Worm (Caenorhabditis elegans): ENCODE measurements around the gene cht-4.
A peak's percentile ranks its signal among the peaks of the same experiment; 100 is the strongest.

cht-4 gene

ce11 chrIII:1662405-1662804 is 5.1 kb upstream of the cht-4 start:
- TF ChIP-seq ama-1 (optimal IDR thresholded peaks at IDR 0.05) (no peak), nhr-12 (tag; optimal IDR thresholded peaks at IDR 0.05) (no peak), ztf-4 (tag; optimal IDR thresholded peaks at IDR 0.05) (no peak), ceh-16 (tag; optimal IDR thresholded peaks at IDR 0.05) (no peak), fos-1 (tag; optimal IDR thresholded peaks at IDR 0.05) (no peak), ztf-1 (GFP tag; conservative IDR thresholded peaks at IDR 0.05) (no peak), mab-5 (tag; optimal IDR thresholded peaks at IDR 0.05) (no peak), lsy-2 (tag; optimal IDR thresholded peaks at IDR 0.05) (no peak), ZK546.5 (tag; optimal IDR thresholded peaks at IDR 0.05) (no peak), lin-11 (tag; optimal IDR thresholded peaks at IDR 0.05) (no peak), egl-27 (tag; optimal IDR thresholded peaks at IDR 0.05) (no peak), lin-39 (tag; optimal IDR thresholded peaks at IDR 0.05) (no peak), nhr-21 (tag; optimal IDR thresholded peaks at IDR 0.05) (no peak), blmp-1 (tag; optimal IDR thresholded peaks at IDR 0.05; ENCODE audit: insufficient read depth) (no peak), R02D3.7 (tag; optimal IDR thresholded peaks at IDR 0.05) (no peak), skn-1 (tag; optimal IDR thresholded peaks at IDR 0.05) (no peak), nhr-6 (tag; optimal IDR thresholded peaks at IDR 0.05) (no peak), nhr-23 (tag; optimal IDR thresholded peaks at IDR 0.05) (no peak), peb-1 (tag; optimal IDR thresholded peaks at IDR 0.05) (no peak)

- TF ChIP-seq fos-1 (tag; optimal IDR thresholded peaks at IDR 0.05) = peak; percentile 99
- TF ChIP-seq skn-1 (tag; optimal IDR thresholded peaks at IDR 0.05) = peak; percentile 69
- no peak for TF ChIP-seq nhr-21 (tag; optimal IDR thresholded peaks at IDR 0.05)
- TF ChIP-seq crh-2 (tag; optimal IDR thresholded peaks at IDR 0.05) = peak; percentile 9
Observed at ce11 chrIII:1661031-1661430, 3.8 kb upstream of the cht-4 start.

- TF ChIP-seq nhr-10 (tag; optimal IDR thresholded peaks at IDR 0.05) = no peak
- no peak for TF ChIP-seq snpc-4 (tag; optimal IDR thresholded peaks at IDR 0.05)
- TF ChIP-seq mab-5 (tag; optimal IDR thresholded peaks at IDR 0.05) = no peak
- TF ChIP-seq lin-39 (tag; optimal IDR thresholded peaks at IDR 0.05) = no peak
- TF ChIP-seq lin-13 (GFP tag; optimal IDR thresholded peaks at IDR 0.05) = no peak
- TF ChIP-seq C34F6.9 (tag; optimal IDR thresholded peaks at IDR 0.05) = no peak
- no peak for TF ChIP-seq unc-39 (tag; optimal IDR thresholded peaks at IDR 0.05)
- no peak for TF ChIP-seq nhr-12 (tag; optimal IDR thresholded peaks at IDR 0.05)
Observed at ce11 chrIII:1659763-1660162, 2.5 kb upstream of the cht-4 start, which contains the start of gene Y22D7AL.15. Gene Y22D7AL.15, minus strand, starts transcription at chrIII:1659863.

- TF ChIP-seq mab-5 (tag; optimal IDR thresholded peaks at IDR 0.05) (no peak), lin-39 (tag; optimal IDR thresholded peaks at IDR 0.05) (no peak), F13H6.1 (tag; optimal IDR thresholded peaks at IDR 0.05) (no peak), egl-27 (tag; optimal IDR thresholded peaks at IDR 0.05) (no peak), lin-13 (GFP tag; optimal IDR thresholded peaks at IDR 0.05) (no peak), R02D3.7 (tag; optimal IDR thresholded peaks at IDR 0.05) (no peak), nhr-21 (tag; optimal IDR thresholded peaks at IDR 0.05) (no peak), dmd-4 (tag; optimal IDR thresholded peaks at IDR 0.05) (no peak), sma-9 (GFP tag; optimal IDR thresholded peaks at IDR 0.05) (no peak), sma-9 (tag; optimal IDR thresholded peaks at IDR 0.05) (no peak), mbf-1 (tag; optimal IDR thresholded peaks at IDR 0.05) (no peak), ceh-82 (tag; optimal IDR thresholded peaks at IDR 0.05) (no peak), elt-3 (tag; optimal IDR thresholded peaks at IDR 0.05) (no peak), nhr-10 (tag; optimal IDR thresholded peaks at IDR 0.05) (no peak), ztf-4 (tag; optimal IDR thresholded peaks at IDR 0.05) (no peak), mdl-1 (tag; optimal IDR thresholded peaks at IDR 0.05) (no peak), crh-2 (tag; optimal IDR thresholded peaks at IDR 0.05) (no peak), C34F6.9 (tag; optimal IDR thresholded peaks at IDR 0.05) (no peak), nhr-11 (tag; optimal IDR thresholded peaks at IDR 0.05) (no peak), ama-1 (optimal IDR thresholded peaks at IDR 0.05) (no peak), ceh-16 (tag; optimal IDR thresholded peaks at IDR 0.05) (no peak)
Observed at ce11 chrIII:1652925-1653324, 4.4 kb downstream of the cht-4 start.

ce11 chrIII:1652181-1652580 is 5.1 kb downstream of the cht-4 start, which contains the start of gene Y22D7AL.1:
Gene Y22D7AL.1, plus strand, starts transcription at chrIII:1652481.
- TF ChIP-seq aly-2 (tag; optimal IDR thresholded peaks at IDR 0.05) (no peak), R02D3.7 (tag; optimal IDR thresholded peaks at IDR 0.05) (no peak), alr-1 (tag; optimal IDR thresholded peaks at IDR 0.05) (no peak), peb-1 (tag; optimal IDR thresholded peaks at IDR 0.05) (no peak), ztf-11 (tag; optimal IDR thresholded peaks at IDR 0.05) (no peak), sma-9 (GFP tag; optimal IDR thresholded peaks at IDR 0.05) (no peak), sma-9 (tag; optimal IDR thresholded peaks at IDR 0.05) (no peak), nhr-12 (tag; optimal IDR thresholded peaks at IDR 0.05) (no peak)
